Fruit fly (Drosophila melanogaster) whole organism, adult: ENCODE results near the gene CG3009.

Experiments
- CG11617 ChIP-seq: fragments of 200-800 bp; sonication (Bioruptor generic); optimal IDR thresholded peaks from 2 replicates; lab custom pipeline; 2017; ENCODE audit warnings: mild to moderate bottlenecking, missing biosample characterization, missing genetic modification reagents, missing genetic modification characterization
- CG33017 ChIP-seq: fragments of 200-800 bp; sonication (Bioruptor generic); optimal IDR thresholded peaks from 2 replicates; lab custom pipeline; 2018; ENCODE audit warnings: missing biosample characterization, mild to moderate bottlenecking, missing genetic modification characterization, moderate library complexity
- CG5204 ChIP-seq: fragments of 200-800 bp; sonication (Bioruptor generic); optimal IDR thresholded peaks from 2 replicates; lab custom pipeline; 2016; ENCODE audit warnings: missing biosample characterization, missing genetic modification characterization
- CG7101 ChIP-seq: fragments of 200-800 bp; sonication (Bioruptor generic); optimal IDR thresholded peaks from 2 replicates; lab custom pipeline; 2018; ENCODE audit warnings: missing biosample characterization, mild to moderate bottlenecking, missing genetic modification characterization, moderate library complexity
- Mnt ChIP-seq: fragments of 200-800 bp; sonication (Bioruptor generic); optimal IDR thresholded peaks from 2 replicates; lab custom pipeline; 2016; ENCODE audit warnings: missing biosample characterization, mild to moderate bottlenecking, missing genetic modification characterization
- bab1 ChIP-seq: fragments of 200-800 bp; sonication (Bioruptor generic); optimal IDR thresholded peaks from 3 replicates; lab custom pipeline; 2019; ENCODE audit warnings: missing biosample characterization, mild to moderate bottlenecking, missing genetic modification characterization, moderate library complexity
- tj ChIP-seq: fragments of 200-800 bp; sonication (Bioruptor generic); optimal IDR thresholded peaks from 3 replicates; lab custom pipeline; 2017; ENCODE audit warnings: missing biosample characterization, mild to moderate bottlenecking, missing genetic modification characterization, moderate library complexity
- toe ChIP-seq: fragments of 200-800 bp; sonication (Bioruptor generic); optimal IDR thresholded peaks from 2 replicates; lab custom pipeline; 2016; ENCODE audit warnings: missing biosample characterization, missing genetic modification characterization

DNA sequence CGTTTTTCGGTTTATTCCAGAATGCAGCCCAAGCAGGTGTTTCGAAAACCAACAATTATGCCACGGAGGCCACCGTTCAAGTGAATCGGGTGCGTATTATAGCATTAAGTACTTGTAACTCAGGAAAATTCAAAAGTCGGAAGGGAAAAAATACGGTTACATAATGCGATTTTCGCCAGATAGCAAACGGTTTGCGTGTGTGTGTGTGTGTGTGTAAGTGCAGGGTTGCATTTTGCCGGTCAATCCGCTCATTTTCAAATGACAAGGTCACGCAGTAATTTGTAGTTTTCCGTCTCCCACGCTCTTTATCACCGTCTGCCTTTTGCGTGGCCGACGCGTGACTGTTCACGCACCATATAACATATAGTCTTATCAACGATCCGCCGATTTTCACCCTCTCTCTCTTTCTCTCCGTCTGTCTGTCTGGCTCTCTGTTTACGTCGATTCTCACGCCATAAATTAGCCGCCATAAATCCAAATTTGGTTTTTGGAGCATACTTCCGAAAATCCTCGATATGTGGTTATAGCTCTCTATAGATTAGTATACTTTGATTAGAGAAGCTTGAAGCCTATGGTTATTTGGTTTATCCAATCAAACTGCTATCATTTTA lies 36.4 kb upstream of the CG3009 start:
- no peak for TF ChIP-seq CG7101 (tag; lab: Kevin White, UChicago)
- TF ChIP-seq CG11617, result no peak
- no peak for TF ChIP-seq toe (GFP tag; lab: Kevin White, UChicago)
- TF ChIP-seq CG5204, result no peak
- TF ChIP-seq CG33017 (tag; lab: Kevin White, UChicago), result no peak
- peak; percentile 16 for TF ChIP-seq Mnt (GFP tag; lab: Kevin White, UChicago)
- peak; percentile 44 for TF ChIP-seq tj (GFP tag; lab: Kevin White, UChicago)
- peak; percentile 8 for TF ChIP-seq bab1 (GFP tag; lab: Kevin White, UChicago)
